Fruit fly (Drosophila melanogaster) whole organism, pupa: ENCODE data around the gene Cyfip.

ENCODE experiments used
- CG32121 ChIP-seq: fragments of 200-800 bp; sonication (Bioruptor generic); IDR thresholded peaks from 2 replicates; pipeline ENCODE4 v1.3.6; 2022; ENCODE audit warnings: missing biosample characterization, missing genetic modification characterization
- CG8159 ChIP-seq: fragments of 200-800 bp; sonication (Bioruptor generic); optimal IDR thresholded peaks from 3 replicates; lab custom pipeline; 2018; ENCODE audit warnings: missing biosample characterization, mild to moderate bottlenecking, missing genetic modification characterization, moderate library complexity
- CG8301 ChIP-seq: fragments of 200-800 bp; sonication (Bioruptor generic); optimal IDR thresholded peaks from 2 replicates; lab custom pipeline; 2018; ENCODE audit warnings: missing biosample characterization, mild to moderate bottlenecking, missing genetic modification characterization
- EcR ChIP-seq: fragments of 200-800 bp; sonication (Bioruptor generic); optimal IDR thresholded peaks from 3 replicates; lab custom pipeline; 2019; ENCODE audit warnings: missing biosample characterization, missing genetic modification characterization, mild to moderate bottlenecking, moderate library complexity, missing genetic modification reagents
- Pif1A ChIP-seq: fragments of 200-800 bp; sonication (Bioruptor generic); optimal IDR thresholded peaks from 3 replicates; lab custom pipeline; 2016; ENCODE audit warnings: missing biosample characterization, missing genetic modification characterization
- gl ChIP-seq: fragments of 200-800 bp; sonication (Bioruptor generic); optimal IDR thresholded peaks from 2 replicates; lab custom pipeline; 2018; ENCODE audit warnings: missing biosample characterization, mild to moderate bottlenecking, missing genetic modification characterization
- rn ChIP-seq: fragments of 200-800 bp; sonication (Bioruptor generic); IDR thresholded peaks from 2 replicates; pipeline ENCODE4 v1.3.6; 2022; ENCODE audit warnings: missing biosample characterization, missing genetic modification characterization

DNA sequence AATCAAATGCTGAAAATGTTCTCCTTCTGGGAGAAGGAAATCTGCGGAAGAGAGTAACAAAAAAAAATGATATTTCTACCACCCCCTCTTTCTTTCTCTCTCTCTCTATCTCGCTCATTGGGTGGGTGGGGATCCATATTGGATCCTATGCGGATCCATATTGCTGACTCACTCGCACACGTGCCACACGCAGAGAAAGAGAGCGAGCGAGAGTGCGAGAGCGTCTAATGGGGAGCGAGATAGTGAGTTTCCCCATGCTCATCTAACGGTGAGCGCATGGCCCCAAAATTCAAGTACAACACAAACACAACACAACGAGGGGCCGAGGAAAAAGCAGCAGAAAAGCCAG lies 46.4 kb upstream of the Cyfip start:
- TF ChIP-seq CG32121 (GFP tag; lab: Robert Waterston, UW) (no peak), Pif1A (no peak), CG8301 (tag; lab: Kevin White, UChicago) (no peak), CG8159 (tag; lab: Kevin White, UChicago) (no peak), gl (tag; lab: Kevin White, UChicago) (no peak), rn (no peak), EcR (no peak)
